Fruit fly (Drosophila melanogaster): Measurements from ENCODE around the gene CG4069.

Gene CG4069

DNA sequence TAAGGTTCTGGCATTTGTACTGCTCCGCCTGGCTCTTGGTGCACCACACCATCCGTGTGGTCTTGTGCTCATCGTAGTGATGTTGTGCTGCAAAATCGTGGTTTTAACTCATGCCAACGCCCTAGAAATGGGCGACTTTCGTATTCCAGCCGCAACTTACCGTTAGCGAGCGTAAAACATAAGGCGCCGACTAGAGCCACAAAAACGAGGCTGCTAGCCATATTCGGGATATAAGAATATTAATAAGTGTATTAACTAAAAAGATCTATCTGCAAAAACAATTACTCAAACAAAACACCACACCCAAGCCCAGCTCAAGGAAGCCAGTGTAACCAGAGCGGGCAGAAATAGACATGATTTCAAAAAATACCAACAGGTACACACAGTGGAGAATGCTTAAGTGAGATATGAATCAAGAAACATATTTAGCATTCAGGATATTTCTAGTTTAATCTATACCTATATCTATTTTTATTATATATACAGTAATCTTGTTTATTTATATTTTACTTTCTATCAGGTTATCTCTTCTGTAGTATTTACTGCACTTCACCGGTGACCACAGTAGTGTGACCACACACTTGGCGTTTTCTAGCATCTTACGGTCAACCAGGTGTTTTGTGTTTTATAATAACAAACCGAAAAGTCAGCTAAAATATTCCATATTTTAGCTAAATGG, 3.6 kb downstream of the CG4069 start, which contains the start of the genes Tsf2 and CG34242 (continued):
- TF ChIP-seq Max (GFP tag; optimal IDR thresholded peaks at IDR 0.05) (peak; percentile 70), Awh (GFP tag; IDR thresholded peaks at IDR 0.05) (peak; percentile 96), pzg (GFP tag; optimal IDR thresholded peaks at IDR 0.05) (peak; percentile 57), CG12769 (tag; optimal IDR thresholded peaks at IDR 0.05) (no peak), repo (GFP tag; optimal IDR thresholded peaks at IDR 0.05) (no peak), CG30020 (tag; optimal IDR thresholded peaks at IDR 0.05) (peak; percentile 69), CG5245 (GFP tag; optimal IDR thresholded peaks at IDR 0.05) (peak; percentile 8), Dp (GFP tag; optimal IDR thresholded peaks at IDR 0.05) (peak; percentile 25), CG17612 (GFP tag; IDR thresholded peaks at IDR 0.05) (peak; percentile 55), lab (GFP tag; optimal IDR thresholded peaks at IDR 0.05) (peak; percentile 86), CG4360 (GFP tag; IDR thresholded peaks at IDR 0.05) (peak; percentile 63), ken (GFP tag; IDR thresholded peaks at IDR 0.05) (peak; percentile 77; the same call in 2 of the 3 replicates), Sox102F (GFP tag; optimal IDR thresholded peaks at IDR 0.05) (no peak), lov (optimal IDR thresholded peaks at IDR 0.05) (no peak), lov (GFP tag; IDR thresholded peaks at IDR 0.05) (peak; percentile 74; the same call in 1 of the 3 replicates), CG9437 (GFP tag; optimal IDR thresholded peaks at IDR 0.05) (peak; percentile 34), en (GFP tag; optimal IDR thresholded peaks at IDR 0.05) (no peak), HLH3B (GFP tag; IDR thresholded peaks at IDR 0.05) (peak; percentile 93), gem (tag; optimal IDR thresholded peaks at IDR 0.05) (peak; percentile 81), caup (GFP tag; optimal IDR thresholded peaks at IDR 0.05; ENCODE audit: severe bottlenecking) (peak; percentile 66), CG6689 (GFP tag; IDR thresholded peaks at IDR 0.05) (peak; percentile 97), Optix (GFP tag; IDR thresholded peaks at IDR 0.05) (peak; percentile 74), CG6683 (GFP tag; optimal IDR thresholded peaks at IDR 0.05) (peak; percentile 58), Drgx (GFP tag; IDR thresholded peaks at IDR 0.05) (peak; percentile 95), cas (GFP tag; IDR thresholded peaks at IDR 0.05) (peak; percentile 84), CG4730 (GFP tag; IDR thresholded peaks at IDR 0.05) (peak; percentile 95), Spps (tag; optimal IDR thresholded peaks at IDR 0.05) (peak; percentile 29), hth (optimal IDR thresholded peaks at IDR 0.05) (no peak), CG11247 (GFP tag; IDR thresholded peaks at IDR 0.05) (peak; percentile 93), dati (GFP tag; IDR thresholded peaks at IDR 0.05) (no peak), Lhr (GFP tag; optimal IDR thresholded peaks at IDR 0.05) (peak; percentile 31), pb (GFP tag; optimal IDR thresholded peaks at IDR 0.05) (no peak), CG17186 (GFP tag; optimal IDR thresholded peaks at IDR 0.05) (peak; percentile 56), CG17359 (tag; optimal IDR thresholded peaks at IDR 0.05) (peak; percentile 92), CG13424 (tag; optimal IDR thresholded peaks at IDR 0.05) (peak; percentile 8), CG33213 (GFP tag; optimal IDR thresholded peaks at IDR 0.05) (peak; percentile 20), Aef1 (GFP tag; IDR thresholded peaks at IDR 0.05) (peak; percentile 96), CG18262 (tag; optimal IDR thresholded peaks at IDR 0.05) (peak; percentile 85), CG11093 (GFP tag; IDR thresholded peaks at IDR 0.05) (peak; percentile 75; the same call in 2 of the 3 replicates), CG4820 (GFP tag; optimal IDR thresholded peaks at IDR 0.05) (peak; percentile 86), dysf (GFP tag; IDR thresholded peaks at IDR 0.05) (peak; percentile 94), CG6654 (GFP tag; optimal IDR thresholded peaks at IDR 0.05) (peak; percentile 49), Nf-YC (tag; optimal IDR thresholded peaks at IDR 0.05) (peak; percentile 55), ap (GFP tag; IDR thresholded peaks at IDR 0.05) (peak; percentile 94), scrt (GFP tag; optimal IDR thresholded peaks at IDR 0.05) (peak; percentile 73), twi (tag; optimal IDR thresholded peaks at IDR 0.05) (peak; percentile 25), Dip3 (GFP tag; optimal IDR thresholded peaks at IDR 0.05) (peak; percentile 34), hb (GFP tag; IDR thresholded peaks at IDR 0.05; ENCODE audit: partially characterized antibody) (no peak), toy (GFP tag; IDR thresholded peaks at IDR 0.05) (peak; percentile 88), ranshi (GFP tag; IDR thresholded peaks at IDR 0.05) (peak; percentile 95)
